Worm (Caenorhabditis elegans): ENCODE data around the gene srh-201.

DNA sequence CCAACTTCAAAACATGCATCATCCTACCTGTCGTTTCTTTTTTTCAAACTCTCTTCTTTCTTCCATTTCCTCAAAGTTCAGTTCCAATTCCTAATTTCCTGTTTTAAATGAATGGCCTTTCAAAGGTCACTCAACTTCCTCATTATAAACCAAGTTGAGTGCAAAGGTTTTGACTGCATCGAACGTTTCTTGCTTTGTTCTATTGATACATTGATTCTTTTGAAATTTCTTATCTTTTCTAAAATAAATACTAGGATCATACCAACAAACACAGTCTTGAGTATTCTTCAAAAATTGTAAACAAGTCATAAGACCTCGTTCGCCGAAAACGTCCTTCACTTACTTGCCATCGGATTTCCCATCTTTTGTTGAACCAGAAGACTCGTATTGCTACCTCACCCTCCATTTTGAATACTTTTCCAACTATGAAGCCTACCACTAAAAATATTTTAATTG is 23.4 kb downstream of the srh-201 start, which contains the start of gene F59E11.7:
- TF ChIP-seq cog-1 (tag; optimal IDR thresholded peaks at IDR 0.05) (no peak), tab-1 (GFP tag; IDR thresholded peaks at IDR 0.05) (no peak)

All from whole organism, midembryonic.